Worm (Caenorhabditis elegans): ENCODE measurements around the gene ceh-79.
A peak's percentile ranks its signal among the peaks of the same experiment; 100 is the strongest.

ceh-79 gene

ce11 chrV:13352415-13352814 lies 50.8 kb downstream of the ceh-79 start:
- TF ChIP-seq tlp-1 (tag; optimal IDR thresholded peaks at IDR 0.05) = no peak
- TF ChIP-seq lin-14 (GFP tag; optimal IDR thresholded peaks at IDR 0.05) = peak; percentile 61
- TF ChIP-seq nhr-84 (tag; optimal IDR thresholded peaks at IDR 0.05) = no peak
- no peak for TF ChIP-seq xbp-1 (tag; optimal IDR thresholded peaks at IDR 0.05)
- TF ChIP-seq mab-9 (GFP tag; IDR thresholded peaks at IDR 0.05) = peak; percentile 78
- no peak for TF ChIP-seq snu-23 (GFP tag; optimal IDR thresholded peaks at IDR 0.05)
- no peak for TF ChIP-seq snpc-4 (tag; optimal IDR thresholded peaks at IDR 0.05)

All from whole organism, L1 larva.